Fruit fly (Drosophila melanogaster): ENCODE measurements around the gene CG7329.

Gene CG7329

dm6 chr2L:10607697-10608096, 30.6 kb downstream of the CG7329 start:
- TF ChIP-seq CG14655 (GFP tag; optimal IDR thresholded peaks at IDR 0.05) (no peak), CG32121 (GFP tag; IDR thresholded peaks at IDR 0.05) (no peak), Snoo (tag; optimal IDR thresholded peaks at IDR 0.05) (no peak), Pif1A (GFP tag; optimal IDR thresholded peaks at IDR 0.05) (no peak), CG4496 (GFP tag; IDR thresholded peaks at IDR 0.05) (no peak), D1 (tag; optimal IDR thresholded peaks at IDR 0.05) (no peak)

dm6 chr2L:10603604-10604003, 34.7 kb downstream of the CG7329 start:
- TF ChIP-seq CG8159 (tag; optimal IDR thresholded peaks at IDR 0.05), result no peak
- no peak for TF ChIP-seq rn (GFP tag; IDR thresholded peaks at IDR 0.05)
- TF ChIP-seq CG32121 (GFP tag; IDR thresholded peaks at IDR 0.05), result no peak
- TF ChIP-seq CG15710 (tag; optimal IDR thresholded peaks at IDR 0.05), result no peak
- no peak for TF ChIP-seq Ets98B (GFP tag; IDR thresholded peaks at IDR 0.05)
- TF ChIP-seq CG9948 (tag; optimal IDR thresholded peaks at IDR 0.05), result no peak
- no peak for TF ChIP-seq CG17806 (tag; optimal IDR thresholded peaks at IDR 0.05)
- TF ChIP-seq CG12605 (GFP tag; IDR thresholded peaks at IDR 0.05), result no peak
- TF ChIP-seq Pif1B (GFP tag; optimal IDR thresholded peaks at IDR 0.05), result no peak
- no peak for TF ChIP-seq gl (tag; optimal IDR thresholded peaks at IDR 0.05)

- no peak for TF ChIP-seq CG12605 (GFP tag; IDR thresholded peaks at IDR 0.05)
- TF ChIP-seq Pif1B (GFP tag; optimal IDR thresholded peaks at IDR 0.05), result no peak
- no peak for TF ChIP-seq CG15710 (tag; optimal IDR thresholded peaks at IDR 0.05)
- no peak for TF ChIP-seq CG17806 (tag; optimal IDR thresholded peaks at IDR 0.05)
- TF ChIP-seq CG34367 (tag; optimal IDR thresholded peaks at IDR 0.05), result no peak
- TF ChIP-seq EcR (GFP tag; optimal IDR thresholded peaks at IDR 0.05), result no peak
- no peak for TF ChIP-seq CG9948 (tag; optimal IDR thresholded peaks at IDR 0.05)
- no peak for TF ChIP-seq CG14655 (GFP tag; optimal IDR thresholded peaks at IDR 0.05)
- no peak for TF ChIP-seq Ets98B (GFP tag; IDR thresholded peaks at IDR 0.05)
- TF ChIP-seq CG8159 (tag; optimal IDR thresholded peaks at IDR 0.05), result no peak
- no peak for TF ChIP-seq CG10348 (GFP tag; IDR thresholded peaks at IDR 0.05)
- TF ChIP-seq CG4496 (GFP tag; IDR thresholded peaks at IDR 0.05), result no peak
These were observed 56.7 kb downstream of the CG7329 start, which contains the start of gene CG34161 for dm6 chr2L:10581602-10582001. Gene CG34161, minus strand, starts transcription at chr2L:10581702.

dm6 chr2L:10579453-10579852, 58.8 kb downstream of the CG7329 start, which contains the start of gene CG34160:
Gene CG34160, plus strand, starts transcription at chr2L:10579753.
- TF ChIP-seq CG13204 (GFP tag; optimal IDR thresholded peaks at IDR 0.05) (no peak), Pif1A (GFP tag; optimal IDR thresholded peaks at IDR 0.05) (no peak), EcR (GFP tag; optimal IDR thresholded peaks at IDR 0.05) (no peak), Pif1B (GFP tag; optimal IDR thresholded peaks at IDR 0.05) (no peak), CG32121 (GFP tag; IDR thresholded peaks at IDR 0.05) (no peak), CG14655 (GFP tag; optimal IDR thresholded peaks at IDR 0.05) (no peak), CG34367 (tag; optimal IDR thresholded peaks at IDR 0.05) (no peak)
